Worm (Caenorhabditis elegans): ENCODE measurements around the gene ndua-5.

Gene ndua-5

DNA sequence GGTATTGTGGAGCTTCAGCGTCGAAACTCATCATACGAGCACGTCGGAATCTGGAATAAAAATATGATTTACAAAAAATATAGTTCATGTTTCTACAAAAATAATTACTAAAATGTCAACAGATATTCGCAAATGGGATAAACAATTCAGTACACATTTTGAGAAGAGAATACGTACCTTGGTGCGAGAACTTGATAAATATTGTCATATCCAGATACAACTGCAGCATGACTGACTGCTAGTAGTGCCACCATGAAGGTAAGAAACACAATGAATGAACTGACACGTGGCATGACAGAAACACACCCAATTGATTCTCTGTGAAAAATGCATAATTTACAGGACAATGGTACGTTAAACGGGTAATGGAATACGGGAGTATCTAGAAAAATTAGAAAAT is 6.1 kb downstream of the ndua-5 start, which contains the start of gene nlp-35:
Gene nlp-35 (minus strand): TSS at position 319 of the 400 bp plus-strand sequence.
- TF ChIP-seq mab-5 (tag; optimal IDR thresholded peaks at IDR 0.05) = no peak

- TF ChIP-seq hlh-1 (tag; optimal IDR thresholded peaks at IDR 0.05) = no peak
Observed at ce11 chrIV:9516831-9517230, 7.9 kb downstream of the ndua-5 start, which contains the start of gene C33A12.19. Gene C33A12.19, plus strand, starts transcription at chrIV:9516999.

DNA sequence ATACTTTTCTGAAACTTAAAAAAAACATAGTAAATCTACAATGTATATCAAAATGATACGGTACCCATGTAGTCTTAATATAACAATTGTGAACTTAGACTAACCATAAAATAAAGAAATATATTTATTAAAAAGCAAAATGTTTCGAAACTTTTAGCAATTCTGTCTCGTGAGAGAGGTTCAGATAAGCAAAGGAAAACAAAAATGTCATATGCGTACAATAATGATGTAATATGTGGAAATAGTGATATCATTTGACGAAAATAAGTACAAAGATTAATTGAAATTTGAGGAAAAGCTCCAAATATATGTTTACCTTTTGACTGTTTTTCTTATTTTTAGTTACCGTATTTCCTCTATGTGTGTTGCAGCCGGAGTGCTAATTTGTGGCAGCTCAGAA is 10.6 kb downstream of the ndua-5 start:
- no peak for TF ChIP-seq lin-13 (tag; optimal IDR thresholded peaks at IDR 0.05)
- no peak for TF ChIP-seq pha-4 (tag; optimal IDR thresholded peaks at IDR 0.05)
- no peak for TF ChIP-seq elt-3 (tag; optimal IDR thresholded peaks at IDR 0.05)
- no peak for TF ChIP-seq drap-1 (GFP tag; optimal IDR thresholded peaks at IDR 0.05)
- no peak for TF ChIP-seq nhr-28 (tag; optimal IDR thresholded peaks at IDR 0.05)

DNA sequence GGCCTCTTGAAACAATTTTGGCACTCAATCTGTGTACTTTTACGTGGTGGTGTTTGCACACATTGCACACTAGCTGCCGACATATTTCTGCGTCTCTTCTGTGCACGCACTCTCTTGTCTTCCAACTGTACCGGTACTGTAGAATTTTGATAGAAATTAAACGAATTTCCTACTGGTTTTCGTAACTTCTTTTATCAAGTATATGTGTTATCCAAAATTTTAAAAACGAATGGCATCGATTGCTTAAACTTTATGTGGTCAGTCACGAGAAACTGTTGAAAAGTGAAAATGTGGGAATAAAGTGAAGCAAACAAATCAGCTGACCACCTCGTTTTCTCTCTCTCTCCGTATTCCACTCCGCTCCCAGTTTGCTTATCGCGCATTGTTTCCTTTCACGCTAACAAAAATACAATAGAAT is 11.3 kb downstream of the ndua-5 start:
- TF ChIP-seq blmp-1 (tag; optimal IDR thresholded peaks at IDR 0.05) = peak; percentile 51
- TF ChIP-seq lsy-2 (tag; optimal IDR thresholded peaks at IDR 0.05) = peak; percentile 32
- TF ChIP-seq ham-2 (GFP tag; optimal IDR thresholded peaks at IDR 0.05) = peak; percentile 67
- TF ChIP-seq nhr-28 (tag; optimal IDR thresholded peaks at IDR 0.05) = no peak
- peak; percentile 41 for TF ChIP-seq ces-1 (GFP tag; optimal IDR thresholded peaks at IDR 0.05)

ce11 chrIV:9512836-9513235 is 11.9 kb downstream of the ndua-5 start, which contains the start of gene C33A12.3:
Gene C33A12.3, minus strand, starts transcription at chrIV:9513002.
- no peak for TF ChIP-seq hlh-1 (tag; optimal IDR thresholded peaks at IDR 0.05)

DNA sequence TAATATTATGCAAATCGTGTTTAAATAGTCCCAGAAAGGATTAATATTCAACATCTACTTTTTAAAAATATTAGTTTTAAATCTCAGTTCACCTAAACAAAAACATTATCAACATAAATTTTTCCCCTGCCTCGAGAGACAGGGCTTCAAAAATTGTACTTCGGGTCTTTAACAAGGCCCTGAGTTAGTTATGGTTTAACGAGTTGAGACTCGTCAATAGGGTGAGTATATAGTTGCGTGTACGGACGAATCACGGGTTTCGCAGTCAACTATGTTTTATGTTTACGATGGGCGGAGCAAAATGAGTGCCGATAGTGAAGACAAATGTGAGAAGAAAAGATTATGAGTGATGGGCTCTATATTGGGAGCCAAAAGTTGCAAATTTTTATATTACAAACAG is 13.1 kb downstream of the ndua-5 start:
- TF ChIP-seq nhr-28 (tag; optimal IDR thresholded peaks at IDR 0.05) (no peak), cnd-1 (tag; optimal IDR thresholded peaks at IDR 0.05) (no peak), snpc-4 (tag; optimal IDR thresholded peaks at IDR 0.05) (no peak), nhr-237 (tag; optimal IDR thresholded peaks at IDR 0.05) (no peak), ceh-83 (GFP tag; optimal IDR thresholded peaks at IDR 0.05) (no peak), ces-1 (GFP tag; optimal IDR thresholded peaks at IDR 0.05) (no peak), mls-2 (tag; optimal IDR thresholded peaks at IDR 0.05) (no peak), unc-120 (tag; optimal IDR thresholded peaks at IDR 0.05; ENCODE audit: poor library complexity, severe bottlenecking) (no peak), lsy-2 (tag; optimal IDR thresholded peaks at IDR 0.05) (no peak), nhr-12 (tag; optimal IDR thresholded peaks at IDR 0.05) (no peak), elt-1 (tag; optimal IDR thresholded peaks at IDR 0.05; ENCODE audit: borderline replicate concordance, insufficient read depth) (no peak), ztf-11 (tag; optimal IDR thresholded peaks at IDR 0.05) (no peak), nhr-2 (tag; optimal IDR thresholded peaks at IDR 0.05) (no peak)

DNA sequence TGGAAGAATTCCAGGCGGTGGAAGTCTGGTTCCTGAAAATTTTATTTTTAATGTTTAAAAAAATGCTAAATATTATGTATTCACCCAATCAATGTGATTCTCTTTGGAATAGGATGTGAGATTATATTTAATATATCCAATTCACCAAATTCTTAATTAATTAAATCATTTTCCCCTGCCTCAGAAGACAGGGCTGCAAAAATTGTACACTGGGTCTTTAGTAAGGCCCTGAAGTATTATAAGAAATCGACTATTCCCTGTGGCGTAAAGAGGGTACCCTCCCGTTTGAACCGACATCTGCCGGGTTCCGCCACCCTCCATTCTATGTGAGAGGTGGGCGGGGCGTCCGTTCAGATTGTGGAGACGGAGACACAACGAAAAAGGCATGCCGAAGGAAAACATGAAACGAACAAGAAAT is 13.5 kb downstream of the ndua-5 start:
- peak; percentile 20 for TF ChIP-seq ceh-39 (tag; optimal IDR thresholded peaks at IDR 0.05)
- TF ChIP-seq ztf-11 (tag; optimal IDR thresholded peaks at IDR 0.05) = no peak
- peak; percentile 52 for TF ChIP-seq mls-2 (tag; optimal IDR thresholded peaks at IDR 0.05)
- no peak for TF ChIP-seq ham-2 (GFP tag; optimal IDR thresholded peaks at IDR 0.05)
- no peak for TF ChIP-seq tbx-8 (GFP tag; optimal IDR thresholded peaks at IDR 0.05)
- peak; percentile 33 for TF ChIP-seq elt-3 (tag; optimal IDR thresholded peaks at IDR 0.05)
- TF ChIP-seq sptf-1 (tag; optimal IDR thresholded peaks at IDR 0.05) = peak; percentile 23
- TF ChIP-seq pha-4 (tag; optimal IDR thresholded peaks at IDR 0.05) = peak; percentile 26
- peak; percentile 21 for TF ChIP-seq nhr-2 (tag; optimal IDR thresholded peaks at IDR 0.05)
- TF ChIP-seq lin-13 (tag; optimal IDR thresholded peaks at IDR 0.05) = no peak
- TF ChIP-seq cnd-1 (tag; optimal IDR thresholded peaks at IDR 0.05) = peak; percentile 24
- no peak for TF ChIP-seq lin-32 (GFP tag; optimal IDR thresholded peaks at IDR 0.05)
- no peak for TF ChIP-seq unc-39 (tag; optimal IDR thresholded peaks at IDR 0.05)
- no peak for TF ChIP-seq M03D4.4 (tag; optimal IDR thresholded peaks at IDR 0.05)
- TF ChIP-seq unc-120 (tag; optimal IDR thresholded peaks at IDR 0.05; ENCODE audit: poor library complexity, severe bottlenecking) = peak; percentile 9
- no peak for TF ChIP-seq nhr-12 (tag; optimal IDR thresholded peaks at IDR 0.05)
- peak; percentile 44 for TF ChIP-seq blmp-1 (tag; optimal IDR thresholded peaks at IDR 0.05)
- TF ChIP-seq unc-62 (GFP tag; optimal IDR thresholded peaks at IDR 0.05) = peak; percentile 1
- peak; percentile 90 for TF ChIP-seq ces-1 (GFP tag; optimal IDR thresholded peaks at IDR 0.05)
- TF ChIP-seq nhr-237 (tag; optimal IDR thresholded peaks at IDR 0.05) = peak; percentile 18
- TF ChIP-seq nhr-28 (tag; optimal IDR thresholded peaks at IDR 0.05) = no peak
- TF ChIP-seq lsy-2 (tag; optimal IDR thresholded peaks at IDR 0.05) = peak; percentile 1
- peak; percentile 18 for TF ChIP-seq mep-1 (tag; optimal IDR thresholded peaks at IDR 0.05)
- TF ChIP-seq ceh-43 (GFP tag; optimal IDR thresholded peaks at IDR 0.05) = no peak
- TF ChIP-seq flh-1 (GFP tag; optimal IDR thresholded peaks at IDR 0.05) = peak; percentile 7
- TF ChIP-seq sem-2 (GFP tag; optimal IDR thresholded peaks at IDR 0.05) = no peak
- no peak for TF ChIP-seq hlh-1 (tag; optimal IDR thresholded peaks at IDR 0.05)
